Worm (Caenorhabditis elegans) whole organism, L2 larva: Measurements from ENCODE around the gene str-207.

ENCODE experiments used
- C34F6.9 ChIP-seq: fragments of 150-350 bp; optimal IDR thresholded peaks from 2 replicates; lab custom pipeline; 2014; ENCODE audit warnings: missing biosample characterization, missing genetic modification characterization
- F13H6.1 ChIP-seq: sonication (generic microtip); optimal IDR thresholded peaks from 2 replicates; lab custom pipeline; 2016; ENCODE audit warnings: missing genetic modification characterization, missing compliant biosample characterization
- R02D3.7 ChIP-seq: fragments of 150-350 bp; optimal IDR thresholded peaks from 2 replicates; lab custom pipeline; 2014; ENCODE audit warnings: missing biosample characterization, missing genetic modification characterization
- Y55F3AM.14 ChIP-seq: fragments of 200-800 bp; sonication (Bioruptor generic); optimal IDR thresholded peaks from 2 replicates; lab custom pipeline; 2018; ENCODE audit warnings: mild to moderate bottlenecking, missing genetic modification characterization, missing compliant biosample characterization
- ZK546.5 ChIP-seq: sonication (generic microtip); optimal IDR thresholded peaks from 2 replicates; lab custom pipeline; 2017; ENCODE audit warnings: missing biosample characterization, missing genetic modification characterization
- alr-1 ChIP-seq: fragments of 150-350 bp; optimal IDR thresholded peaks from 2 replicates; lab custom pipeline; 2014; ENCODE audit warnings: missing biosample characterization, missing genetic modification characterization
- ama-1 ChIP-seq: fragments of 150-350 bp; optimal IDR thresholded peaks from 2 replicates; lab custom pipeline; 2018; ENCODE audit warnings: inconsistent platforms
- blmp-1 ChIP-seq: sonication (generic microtip); optimal IDR thresholded peaks from 2 replicates; lab custom pipeline; 2017; ENCODE audit warnings: missing genetic modification characterization, mild to moderate bottlenecking, missing compliant biosample characterization, antibody characterized with exemption, moderate library complexity; ENCODE audit not compliant: insufficient read depth
- crh-2 ChIP-seq: sonication (generic microtip); optimal IDR thresholded peaks from 2 replicates; lab custom pipeline; 2017; ENCODE audit warnings: missing biosample characterization, missing genetic modification characterization
- egl-27 ChIP-seq: sonication (generic microtip); optimal IDR thresholded peaks from 3 replicates; lab custom pipeline; 2017; ENCODE audit warnings: missing biosample characterization, missing genetic modification reagents, missing genetic modification characterization
- elt-1 ChIP-seq: fragments of 150-350 bp; optimal IDR thresholded peaks from 2 replicates; lab custom pipeline; 2014; ENCODE audit warnings: missing biosample characterization, missing genetic modification characterization
- elt-3 ChIP-seq: sonication (generic microtip); optimal IDR thresholded peaks from 2 replicates; lab custom pipeline; 2017; ENCODE audit warnings: missing biosample characterization, missing genetic modification characterization
- lin-11 ChIP-seq: fragments of 150-350 bp; sonication (generic microtip); optimal IDR thresholded peaks from 2 replicates; lab custom pipeline; 2014; ENCODE audit warnings: missing biosample characterization, missing genetic modification characterization, inconsistent platforms, mixed read lengths
- lin-13 ChIP-seq: fragments of 150-350 bp; optimal IDR thresholded peaks from 2 replicates; lab custom pipeline; 2014; ENCODE audit warnings: missing biosample characterization, missing genetic modification reagents, missing genetic modification characterization
- lin-39 ChIP-seq: fragments of 150-350 bp; optimal IDR thresholded peaks from 2 replicates; lab custom pipeline; 2014; ENCODE audit warnings: missing biosample characterization, missing genetic modification reagents, missing genetic modification characterization
- lsy-2 ChIP-seq, 2 experiments: fragments of 150-350 bp in 1 of 2; sonication (generic microtip) in 1 of 2; optimal IDR thresholded peaks; 2 replicates each; lab custom pipeline; 2014 to 2017; ENCODE audit warnings: missing biosample characterization in 2 of 2, missing genetic modification characterization in 2 of 2
- mab-5 ChIP-seq: fragments of 150-350 bp; optimal IDR thresholded peaks from 2 replicates; lab custom pipeline; 2014; ENCODE audit warnings: missing biosample characterization, missing genetic modification characterization
- mbf-1 ChIP-seq: sonication (generic microtip); optimal IDR thresholded peaks from 2 replicates; lab custom pipeline; 2017; ENCODE audit warnings: missing biosample characterization, missing genetic modification characterization
- mdl-1 ChIP-seq, 2 experiments: fragments of 150-350 bp in 1 of 2; sonication (generic microtip) in 1 of 2; optimal IDR thresholded peaks; 2 replicates each; lab custom pipeline; 2017; ENCODE audit warnings: missing biosample characterization in 2 of 2, missing genetic modification characterization in 2 of 2
- nhr-10 ChIP-seq: sonication (generic microtip); optimal IDR thresholded peaks from 2 replicates; lab custom pipeline; 2017; ENCODE audit warnings: missing biosample characterization, missing genetic modification characterization
- nhr-11 ChIP-seq: fragments of 150-350 bp; optimal IDR thresholded peaks from 2 replicates; lab custom pipeline; 2014; ENCODE audit warnings: missing biosample characterization, missing genetic modification characterization
- nhr-12 ChIP-seq: fragments of 150-350 bp; optimal IDR thresholded peaks from 2 replicates; lab custom pipeline; 2014; ENCODE audit warnings: missing biosample characterization, missing genetic modification characterization
- nhr-129 ChIP-seq: fragments of 150-350 bp; optimal IDR thresholded peaks from 2 replicates; lab custom pipeline; 2014; ENCODE audit warnings: missing biosample characterization, missing genetic modification characterization
- nhr-21 ChIP-seq: fragments of 150-350 bp; optimal IDR thresholded peaks from 2 replicates; lab custom pipeline; 2014; ENCODE audit warnings: missing biosample characterization, missing genetic modification characterization
- nhr-23 ChIP-seq: fragments of 150-350 bp; optimal IDR thresholded peaks from 2 replicates; lab custom pipeline; 2014; ENCODE audit warnings: missing biosample characterization, missing genetic modification reagents, missing genetic modification characterization
- nhr-237 ChIP-seq: fragments of 150-350 bp; optimal IDR thresholded peaks from 2 replicates; lab custom pipeline; 2014; ENCODE audit warnings: missing biosample characterization, missing genetic modification characterization
- nhr-25 ChIP-seq: fragments of 150-350 bp; sonication (generic microtip); optimal IDR thresholded peaks from 3 replicates; lab custom pipeline; 2014; ENCODE audit warnings: missing biosample characterization, missing genetic modification characterization
- nhr-6 ChIP-seq: fragments of 150-350 bp; optimal IDR thresholded peaks from 2 replicates; lab custom pipeline; 2014; ENCODE audit warnings: missing biosample characterization, missing genetic modification characterization
- sem-4 ChIP-seq: fragments of 150-350 bp; optimal IDR thresholded peaks from 2 replicates; lab custom pipeline; 2014; ENCODE audit warnings: missing biosample characterization, missing genetic modification reagents, missing genetic modification characterization
- sma-3 ChIP-seq: sonication (generic microtip); optimal IDR thresholded peaks from 2 replicates; lab custom pipeline; 2016; ENCODE audit warnings: missing genetic modification reagents, missing genetic modification characterization, missing compliant biosample characterization
- sma-9 ChIP-seq, 2 experiments: fragments of 150-350 bp in 1 of 2; sonication (generic microtip) in 1 of 2; optimal IDR thresholded peaks; 2 replicates each; lab custom pipeline; 2014 to 2016; ENCODE audit warnings: missing genetic modification characterization in 2 of 2, mild to moderate bottlenecking in 1 of 2, missing biosample characterization in 1 of 2, missing compliant biosample characterization in 1 of 2, missing genetic modification reagents in 1 of 2, moderate library complexity in 1 of 2
- unc-39 ChIP-seq: fragments of 150-350 bp; optimal IDR thresholded peaks from 2 replicates; lab custom pipeline; 2014; ENCODE audit warnings: missing biosample characterization, missing genetic modification characterization
- unc-62 ChIP-seq: fragments of 150-350 bp; optimal IDR thresholded peaks from 2 replicates; lab custom pipeline; 2014; ENCODE audit warnings: missing biosample characterization, missing genetic modification reagents, missing genetic modification characterization
- zag-1 ChIP-seq: fragments of 150-350 bp; optimal IDR thresholded peaks from 2 replicates; lab custom pipeline; 2014; ENCODE audit warnings: missing biosample characterization, missing genetic modification characterization
- ztf-1 ChIP-seq: fragments of 200-800 bp; sonication (Bioruptor generic); conservative IDR thresholded peaks from 2 replicates; pipeline ENCODE4 v1.3.6; 2022; ENCODE audit warnings: missing genetic modification characterization, missing compliant biosample characterization
- ztf-4 ChIP-seq: fragments of 150-350 bp; optimal IDR thresholded peaks from 2 replicates; lab custom pipeline; 2014; ENCODE audit warnings: missing biosample characterization, missing genetic modification characterization

The str-207 gene

DNA sequence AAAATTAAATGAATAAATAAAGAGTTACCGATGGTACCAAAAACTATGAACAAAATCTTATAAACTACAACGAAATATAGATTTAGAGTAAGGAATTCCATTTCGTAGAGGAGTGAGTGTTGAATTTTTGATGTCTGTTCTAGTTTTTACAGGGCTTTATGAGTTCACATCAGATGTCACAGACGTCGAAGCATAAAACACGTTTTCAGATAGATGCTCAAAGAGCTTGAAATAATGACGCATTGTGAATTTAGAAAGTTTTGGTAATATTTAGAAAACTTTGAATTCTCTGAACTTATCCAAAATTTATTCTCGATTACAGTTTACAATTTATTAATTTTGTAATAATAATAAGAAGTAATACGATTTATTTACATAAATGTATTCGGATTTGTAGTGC is 21.4 kb downstream of the str-207 start, which contains the start of gene srsx-9:
srsx-9 (minus strand) TSS at position 101 of the 400 bp plus-strand sequence.
- no peak for TF ChIP-seq egl-27 (tag; lab: Kevin White, UChicago)
- TF ChIP-seq lin-13 (GFP tag; lab: Kevin White, UChicago), result no peak
- TF ChIP-seq lin-11 (tag; lab: Kevin White, UChicago), result no peak
- no peak for TF ChIP-seq sma-9 (GFP tag; optimal IDR thresholded peaks at IDR 0.05; lab: Kevin White, UChicago)
- TF ChIP-seq sma-9 (tag; optimal IDR thresholded peaks at IDR 0.05; lab: Kevin White, UChicago), result no peak
- TF ChIP-seq ZK546.5 (tag; lab: Kevin White, UChicago), result no peak
- no peak for TF ChIP-seq elt-1
- TF ChIP-seq ztf-1 (GFP tag; lab: Robert Waterston, UW), result no peak
- no peak for TF ChIP-seq nhr-23 (tag; lab: Kevin White, UChicago)
- no peak for TF ChIP-seq mdl-1 (tag; optimal IDR thresholded peaks at IDR 0.05; lab: Kevin White, UChicago)
- no peak for TF ChIP-seq C34F6.9
- TF ChIP-seq nhr-6 (tag; lab: Kevin White, UChicago), result no peak
- no peak for TF ChIP-seq Y55F3AM.14
- no peak for TF ChIP-seq nhr-12 (tag; lab: Kevin White, UChicago)
- TF ChIP-seq nhr-129 (tag; lab: Kevin White, UChicago), result no peak
- TF ChIP-seq nhr-25 (tag; lab: Kevin White, UChicago), result no peak
- TF ChIP-seq F13H6.1 (tag; lab: Kevin White, UChicago), result no peak
- TF ChIP-seq nhr-21 (tag; lab: Kevin White, UChicago), result no peak

ce11 chrV:4974677-4975076 is 23.1 kb downstream of the str-207 start, which contains the start of gene srsx-10:
Gene srsx-10, minus strand, starts transcription at chrV:4974777.
- TF ChIP-seq sem-4 (tag; lab: Kevin White, UChicago) (no peak), ztf-1 (GFP tag; lab: Robert Waterston, UW) (no peak), mab-5 (no peak), elt-3 (tag; lab: Kevin White, UChicago) (no peak), mdl-1 (tag; optimal IDR thresholded peaks at IDR 0.05; lab: Kevin White, UChicago) (no peak), crh-2 (tag; lab: Kevin White, UChicago) (no peak), unc-39 (tag; lab: Kevin White, UChicago) (no peak), lin-39 (no peak), sma-9 (GFP tag; optimal IDR thresholded peaks at IDR 0.05; lab: Kevin White, UChicago) (no peak), sma-9 (tag; optimal IDR thresholded peaks at IDR 0.05; lab: Kevin White, UChicago) (no peak), nhr-237 (tag; lab: Kevin White, UChicago) (no peak), zag-1 (tag; lab: Kevin White, UChicago) (no peak)

- TF ChIP-seq C34F6.9 (no peak), lsy-2 (tag; optimal IDR thresholded peaks at IDR 0.05; lab: Kevin White, UChicago) (no peak), nhr-11 (tag; lab: Kevin White, UChicago) (no peak), sma-3 (GFP tag; lab: Kevin White, UChicago) (no peak), egl-27 (tag; lab: Kevin White, UChicago) (no peak), blmp-1 (tag; lab: Kevin White, UChicago) (no peak), ztf-4 (no peak), lin-39 (no peak), ama-1 (lab: Kevin White, UChicago) (no peak), nhr-21 (tag; lab: Kevin White, UChicago) (no peak), mbf-1 (tag; lab: Kevin White, UChicago) (no peak), nhr-25 (tag; lab: Kevin White, UChicago) (no peak), lin-11 (tag; lab: Kevin White, UChicago) (no peak), unc-62 (GFP tag; lab: Kevin White, UChicago) (no peak), nhr-237 (tag; lab: Kevin White, UChicago) (no peak), nhr-10 (tag; lab: Kevin White, UChicago) (no peak), elt-1 (no peak), alr-1 (tag; lab: Kevin White, UChicago) (no peak), R02D3.7 (no peak)
These were observed 23.6 kb downstream of the str-207 start, which contains the start of gene F26G5.1 for ce11 chrV:4975140-4975539. Gene F26G5.1, plus strand, starts transcription at chrV:4975478.

DNA sequence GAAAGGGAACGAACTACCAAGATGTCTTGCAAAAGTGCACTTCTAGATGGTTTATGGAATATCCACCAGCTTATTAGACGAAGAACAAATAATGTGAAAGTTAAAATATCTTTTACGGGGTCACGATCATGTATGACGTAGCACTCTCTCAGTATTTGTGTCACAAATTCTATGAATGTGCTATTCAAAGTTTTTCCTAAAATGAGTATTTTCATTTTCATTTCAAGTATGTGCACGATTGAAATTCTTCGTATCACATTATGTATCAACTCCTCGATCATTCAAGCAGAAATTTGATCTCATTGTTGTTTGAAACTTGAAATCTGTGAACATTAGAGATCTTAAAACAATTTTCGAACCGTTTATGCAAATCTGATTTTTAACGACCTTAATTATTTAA is 26.0 kb downstream of the str-207 start:
- TF ChIP-seq mdl-1 (tag; optimal IDR thresholded peaks at IDR 0.05; lab: Kevin White, UChicago) (no peak), elt-3 (tag; lab: Kevin White, UChicago) (no peak)
